Worm (Caenorhabditis elegans) whole organism, dauer: ENCODE data around the gene F35F10.1.

Source experiments
- unc-62 ChIP-seq: sonication (generic microtip); optimal IDR thresholded peaks from 2 replicates; lab custom pipeline; 2017; ENCODE audit warnings: missing biosample characterization, missing genetic modification reagents, missing genetic modification characterization

F35F10.1 gene

ce11 chrV:3295368-3295767 is 20.7 kb upstream of the F35F10.1 start:
- TF ChIP-seq unc-62, result no peak

ce11 chrV:3297764-3298163 is 18.3 kb upstream of the F35F10.1 start, which contains the start of gene srx-122:
TSS of gene srx-122 (minus strand) at chrV:3297864.
- no peak for TF ChIP-seq unc-62

ce11 chrV:3299437-3299836 is 16.7 kb upstream of the F35F10.1 start:
- TF ChIP-seq unc-62, result no peak

ce11 chrV:3301898-3302297 is 14.2 kb upstream of the F35F10.1 start, which contains the start of gene srbc-1:
TSS of gene srbc-1 (minus strand) at chrV:3301998.
- TF ChIP-seq unc-62, result no peak

ce11 chrV:3308169-3308568 is 7.9 kb upstream of the F35F10.1 start, which contains the start of gene srbc-3:
TSS of gene srbc-3 (plus strand) at chrV:3308469.
- TF ChIP-seq unc-62, result no peak

- TF ChIP-seq unc-62, result no peak
These were observed 3.9 kb upstream of the F35F10.1 start, which contains the start of gene arrd-18 for ce11 chrV:3312067-3312666. TSS of gene arrd-18 (minus strand) at chrV:3312117.

- no peak for TF ChIP-seq unc-62
These were observed 799 bp upstream of the F35F10.1 start, which contains the start of gene arrd-19 for ce11 chrV:3315308-3315707. TSS of gene arrd-19 (minus strand) at chrV:3315516.

ce11 chrV:3318975-3319374 is 2.9 kb downstream of the F35F10.1 start, which contains the start of gene F35F10.13:
TSS of gene F35F10.13 (minus strand) at chrV:3319075.
- TF ChIP-seq unc-62, result no peak

- no peak for TF ChIP-seq unc-62
These were observed 3.9 kb downstream of the F35F10.1 start, which contains the start of gene F35F10.14 for ce11 chrV:3320005-3320404. TSS of gene F35F10.14 (minus strand) at chrV:3320105.

ce11 chrV:3320432-3320831 is 4.3 kb downstream of the F35F10.1 start, which contains the start of gene C17B7.14:
TSS of gene C17B7.14 (minus strand) at chrV:3320532.
- no peak for TF ChIP-seq unc-62

ce11 chrV:3324178-3324577 is 8.1 kb downstream of the F35F10.1 start, which contains the start of gene C17B7.8:
TSS of gene C17B7.8 (minus strand) at chrV:3324278.
- no peak for TF ChIP-seq unc-62

- no peak for TF ChIP-seq unc-62
These were observed 15.9 kb downstream of the F35F10.1 start, which contains the start of gene C17B7.9 for ce11 chrV:3332023-3332422. TSS of gene C17B7.9 (minus strand) at chrV:3332123.

- no peak for TF ChIP-seq unc-62
These were observed 17.2 kb downstream of the F35F10.1 start, which contains the start of gene C17B7.5 for ce11 chrV:3333334-3333733. TSS of gene C17B7.5 (plus strand) at chrV:3333634.

- TF ChIP-seq unc-62, result no peak
These were observed 22.9 kb downstream of the F35F10.1 start, which contains the start of gene C17B7.4 for ce11 chrV:3339009-3339408. TSS of gene C17B7.4 (plus strand) at chrV:3339309.

- TF ChIP-seq unc-62, result no peak
These were observed 25.8 kb downstream of the F35F10.1 start, which contains the start of gene C17B7.10 for ce11 chrV:3341906-3342305. TSS of gene C17B7.10 (minus strand) at chrV:3342006.

ce11 chrV:3342504-3342903 is 26.4 kb downstream of the F35F10.1 start, which contains the start of gene C17B7.3:
TSS of gene C17B7.3 (plus strand) at chrV:3342804.
- TF ChIP-seq unc-62, result no peak

- TF ChIP-seq unc-62, result no peak
These were observed 27.9 kb downstream of the F35F10.1 start for ce11 chrV:3344001-3344400.
